Worm (Caenorhabditis elegans): ENCODE results near the gene srv-16.
A peak's percentile ranks its signal among the peaks of the same experiment; 100 is the strongest.

srv-16 gene

ce11 chrIV:15931176-15931575 is 2.5 kb downstream of the srv-16 start:
- TF ChIP-seq hmg-11 (tag; optimal IDR thresholded peaks at IDR 0.05) (peak; percentile 46), lsy-12 (tag; optimal IDR thresholded peaks at IDR 0.05) (no peak), elt-1 (tag; optimal IDR thresholded peaks at IDR 0.05) (no peak), daf-12 (tag; optimal IDR thresholded peaks at IDR 0.05) (no peak), pqm-1 (tag; optimal IDR thresholded peaks at IDR 0.05) (peak; percentile 2), zag-1 (tag; optimal IDR thresholded peaks at IDR 0.05) (no peak), nhr-77 (tag; optimal IDR thresholded peaks at IDR 0.05) (no peak), nfya-1 (tag; optimal IDR thresholded peaks at IDR 0.05; ENCODE audit: insufficient read depth) (peak; percentile 11), nhr-67 (tag; optimal IDR thresholded peaks at IDR 0.05) (no peak), ceh-28 (tag; optimal IDR thresholded peaks at IDR 0.05) (no peak), R02D3.7 (tag; optimal IDR thresholded peaks at IDR 0.05) (no peak), ztf-4 (tag; optimal IDR thresholded peaks at IDR 0.05) (no peak), ceh-9 (tag; optimal IDR thresholded peaks at IDR 0.05) (no peak), snpc-4 (tag; optimal IDR thresholded peaks at IDR 0.05) (peak; percentile 52), mdl-1 (tag; optimal IDR thresholded peaks at IDR 0.05) (no peak), tbx-2 (tag; optimal IDR thresholded peaks at IDR 0.05) (no peak), nhr-11 (tag; optimal IDR thresholded peaks at IDR 0.05) (no peak), ceh-82 (tag; optimal IDR thresholded peaks at IDR 0.05) (no peak), nhr-43 (tag; optimal IDR thresholded peaks at IDR 0.05; ENCODE audit: poor library complexity, severe bottlenecking) (no peak), ztf-11 (tag; optimal IDR thresholded peaks at IDR 0.05) (no peak), nhr-28 (tag; optimal IDR thresholded peaks at IDR 0.05) (no peak), egl-5 (tag; optimal IDR thresholded peaks at IDR 0.05) (no peak), egl-27 (tag; optimal IDR thresholded peaks at IDR 0.05) (no peak), elt-2 (tag; optimal IDR thresholded peaks at IDR 0.05) (peak; percentile 34), fos-1 (tag; optimal IDR thresholded peaks at IDR 0.05) (no peak)

DNA sequence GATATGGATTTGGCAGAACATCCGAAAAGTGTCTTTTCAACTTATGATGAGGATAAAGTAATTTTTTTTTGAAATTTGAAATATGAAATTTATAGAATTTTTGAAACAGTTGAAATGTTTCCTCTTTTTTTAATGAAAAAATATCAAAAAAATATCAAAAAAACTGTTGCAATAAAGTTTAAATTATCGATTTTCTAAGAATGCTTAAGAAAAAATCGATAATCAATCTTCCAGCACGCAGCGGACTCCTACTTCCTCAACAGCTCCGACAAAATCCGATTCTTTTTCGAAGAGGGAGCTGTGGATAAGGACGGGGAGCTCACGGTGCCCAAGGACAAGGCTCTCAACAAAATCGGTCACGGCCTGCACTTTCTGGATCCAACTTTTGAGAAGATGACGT is 3.0 kb downstream of the srv-16 start:
- TF ChIP-seq ceh-28 (tag; optimal IDR thresholded peaks at IDR 0.05) (peak; percentile 80), daf-12 (tag; optimal IDR thresholded peaks at IDR 0.05) (no peak)

DNA sequence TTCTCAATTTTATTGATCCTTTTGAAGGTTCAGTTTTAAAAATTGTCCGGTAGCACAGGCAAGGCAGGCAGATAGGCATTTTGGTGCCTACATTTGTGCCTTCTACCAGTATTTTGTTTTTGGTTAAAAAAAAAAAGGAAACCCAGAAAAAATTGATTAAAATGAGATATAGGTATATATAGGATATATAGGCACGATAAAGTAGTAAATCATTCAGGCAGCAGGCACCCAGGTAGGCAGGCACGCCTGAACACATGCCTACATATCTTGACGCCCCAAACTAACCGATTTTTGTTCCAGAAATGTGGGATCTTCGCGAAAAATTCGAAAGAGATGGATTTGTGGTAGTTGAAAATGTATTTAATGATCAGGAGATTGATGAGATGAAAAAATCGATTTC is 3.4 kb downstream of the srv-16 start, which contains the start of gene Y105C5B.9:
Gene Y105C5B.9 (plus strand): TSS at position 301 of the 400 bp plus-strand sequence.
- TF ChIP-seq lsy-12 (tag; optimal IDR thresholded peaks at IDR 0.05) (no peak), ceh-16 (tag; optimal IDR thresholded peaks at IDR 0.05) (no peak), sea-2 (GFP tag; optimal IDR thresholded peaks at IDR 0.05) (no peak), nfya-1 (tag; optimal IDR thresholded peaks at IDR 0.05; ENCODE audit: insufficient read depth) (no peak), ztf-11 (tag; optimal IDR thresholded peaks at IDR 0.05) (no peak), ceh-82 (tag; optimal IDR thresholded peaks at IDR 0.05) (no peak), tbx-2 (tag; optimal IDR thresholded peaks at IDR 0.05) (no peak), fkh-10 (GFP tag; optimal IDR thresholded peaks at IDR 0.05) (no peak), nhr-237 (tag; optimal IDR thresholded peaks at IDR 0.05) (no peak), pqm-1 (tag; optimal IDR thresholded peaks at IDR 0.05) (no peak), nhr-67 (tag; optimal IDR thresholded peaks at IDR 0.05) (no peak), jun-1 (tag; optimal IDR thresholded peaks at IDR 0.05) (no peak), hmg-11 (tag; optimal IDR thresholded peaks at IDR 0.05) (no peak), elt-1 (tag; optimal IDR thresholded peaks at IDR 0.05) (no peak), egl-5 (tag; optimal IDR thresholded peaks at IDR 0.05) (no peak)

DNA sequence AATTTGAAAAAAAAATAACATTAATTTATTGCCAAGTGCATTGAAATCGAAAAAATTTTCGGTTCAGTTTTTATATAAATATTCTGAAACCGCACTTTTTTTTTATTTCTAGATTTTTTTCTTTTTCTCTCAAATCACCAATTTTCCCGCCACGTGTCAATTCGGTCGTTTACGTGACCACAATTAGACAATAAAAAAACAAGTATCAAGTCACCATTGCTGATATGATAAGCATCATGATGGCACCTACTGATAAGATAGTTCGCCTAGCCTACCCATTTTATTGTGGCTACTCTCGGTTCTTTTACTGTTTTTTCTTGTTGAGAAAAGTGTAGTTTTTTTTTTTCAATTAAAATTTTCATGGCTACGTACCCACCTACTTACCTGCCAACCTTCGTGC is 3.9 kb downstream of the srv-16 start:
- peak; percentile 68 for TF ChIP-seq pqm-1 (tag; optimal IDR thresholded peaks at IDR 0.05)
- TF ChIP-seq unc-62 (GFP tag; optimal IDR thresholded peaks at IDR 0.05) = no peak
- TF ChIP-seq ztf-4 (tag; optimal IDR thresholded peaks at IDR 0.05) = no peak
- TF ChIP-seq nhr-28 (tag; optimal IDR thresholded peaks at IDR 0.05) = no peak
- no peak for TF ChIP-seq mdl-1 (tag; optimal IDR thresholded peaks at IDR 0.05)
- no peak for TF ChIP-seq lin-39 (tag; optimal IDR thresholded peaks at IDR 0.05)
- no peak for TF ChIP-seq aly-2 (tag; optimal IDR thresholded peaks at IDR 0.05)
- TF ChIP-seq nhr-11 (tag; optimal IDR thresholded peaks at IDR 0.05) = no peak
- TF ChIP-seq nhr-23 (tag; optimal IDR thresholded peaks at IDR 0.05) = no peak
- TF ChIP-seq nhr-76 (tag; optimal IDR thresholded peaks at IDR 0.05) = no peak
- no peak for TF ChIP-seq fkh-2 (tag; optimal IDR thresholded peaks at IDR 0.05)
- no peak for TF ChIP-seq lin-15B (tag; optimal IDR thresholded peaks at IDR 0.05)
- no peak for TF ChIP-seq daf-12 (tag; optimal IDR thresholded peaks at IDR 0.05)
- TF ChIP-seq fkh-10 (GFP tag; optimal IDR thresholded peaks at IDR 0.05) = no peak
- no peak for TF ChIP-seq mml-1 (tag; optimal IDR thresholded peaks at IDR 0.05)
- TF ChIP-seq R02D3.7 (tag; optimal IDR thresholded peaks at IDR 0.05) = no peak
- TF ChIP-seq elt-3 (tag; optimal IDR thresholded peaks at IDR 0.05) = peak in 1 of 3 experiments; percentile 25
- TF ChIP-seq nhr-12 (tag; optimal IDR thresholded peaks at IDR 0.05) = no peak
- no peak for TF ChIP-seq tbx-2 (tag; optimal IDR thresholded peaks at IDR 0.05)
- TF ChIP-seq ceh-82 (tag; optimal IDR thresholded peaks at IDR 0.05) = no peak
- no peak for TF ChIP-seq sea-2 (GFP tag; optimal IDR thresholded peaks at IDR 0.05)
- no peak for TF ChIP-seq nfya-1 (tag; optimal IDR thresholded peaks at IDR 0.05; ENCODE audit: insufficient read depth)
- TF ChIP-seq nhr-237 (tag; optimal IDR thresholded peaks at IDR 0.05) = no peak
- TF ChIP-seq elt-2 (tag; optimal IDR thresholded peaks at IDR 0.05) = peak; percentile 91
- TF ChIP-seq skn-1 (tag; optimal IDR thresholded peaks at IDR 0.05) = peak; percentile 15
- TF ChIP-seq lsy-12 (tag; optimal IDR thresholded peaks at IDR 0.05) = no peak
- TF ChIP-seq nhr-67 (tag; optimal IDR thresholded peaks at IDR 0.05) = no peak
- TF ChIP-seq hmg-11 (tag; optimal IDR thresholded peaks at IDR 0.05) = no peak
- no peak for TF ChIP-seq nhr-77 (tag; optimal IDR thresholded peaks at IDR 0.05)
- TF ChIP-seq ztf-11 (tag; optimal IDR thresholded peaks at IDR 0.05) = no peak
- no peak for TF ChIP-seq ama-1 (optimal IDR thresholded peaks at IDR 0.05)
- TF ChIP-seq unc-39 (tag; optimal IDR thresholded peaks at IDR 0.05) = no peak
- no peak for TF ChIP-seq jun-1 (tag; optimal IDR thresholded peaks at IDR 0.05)
- TF ChIP-seq zag-1 (tag; optimal IDR thresholded peaks at IDR 0.05) = no peak
- no peak for TF ChIP-seq elt-1 (tag; optimal IDR thresholded peaks at IDR 0.05)
- TF ChIP-seq ceh-16 (tag; optimal IDR thresholded peaks at IDR 0.05) = no peak
- TF ChIP-seq fos-1 (tag; optimal IDR thresholded peaks at IDR 0.05) = no peak
- TF ChIP-seq nhr-43 (tag; optimal IDR thresholded peaks at IDR 0.05; ENCODE audit: poor library complexity, severe bottlenecking) = no peak

Measured in whole organism, L3 larva.